Fruit fly (Drosophila melanogaster): ENCODE data around the gene CG11550.

- TF ChIP-seq h (optimal IDR thresholded peaks at IDR 0.05) (no peak), psq (optimal IDR thresholded peaks at IDR 0.05) (no peak), Myc (optimal IDR thresholded peaks at IDR 0.05) (no peak)
These were observed 44.5 kb upstream of the CG11550 start for dm6 chr3R:31724136-31724535.
